Worm (Caenorhabditis elegans): ENCODE results near the gene nhr-7.
A peak's percentile ranks its signal among the peaks of the same experiment; 100 is the strongest.

nhr-7 gene

ce11 chrIV:11298154-11299086 lies 27.3 kb upstream of the nhr-7 start, which contains the start of the genes B0035.15 and dnj-1 (continued):
- TF ChIP-seq lir-3 (tag; optimal IDR thresholded peaks at IDR 0.05; ENCODE audit: poor library complexity) (no peak), tlp-1 (tag; optimal IDR thresholded peaks at IDR 0.05) (no peak), isw-1 (GFP tag; IDR thresholded peaks at IDR 0.05) (no peak), zag-1 (tag; optimal IDR thresholded peaks at IDR 0.05) (no peak), zip-4 (GFP tag; optimal IDR thresholded peaks at IDR 0.05) (no peak), ceh-82 (tag; optimal IDR thresholded peaks at IDR 0.05) (peak in 2 of 3 experiments; percentile 19 to 39), fkh-4 (tag; optimal IDR thresholded peaks at IDR 0.05; ENCODE audit: borderline replicate concordance) (no peak), ztf-11 (tag; optimal IDR thresholded peaks at IDR 0.05) (no peak), hlh-4 (tag; optimal IDR thresholded peaks at IDR 0.05) (no peak), lin-14 (GFP tag; optimal IDR thresholded peaks at IDR 0.05) (peak; percentile 78), mep-1 (tag; optimal IDR thresholded peaks at IDR 0.05) (peak; percentile 37), hpl-2 (GFP tag; optimal IDR thresholded peaks at IDR 0.05) (no peak), vab-15 (tag; optimal IDR thresholded peaks at IDR 0.05) (no peak), ets-5 (GFP tag; IDR thresholded peaks at IDR 0.05) (no peak), pqm-1 (tag; optimal IDR thresholded peaks at IDR 0.05) (no peak), ceh-88 (GFP tag; IDR thresholded peaks at IDR 0.05) (no peak), snpc-4 (tag; optimal IDR thresholded peaks at IDR 0.05) (peak; percentile 23), nhr-84 (tag; optimal IDR thresholded peaks at IDR 0.05) (no peak), mab-9 (GFP tag; IDR thresholded peaks at IDR 0.05) (no peak), xbp-1 (tag; optimal IDR thresholded peaks at IDR 0.05) (peak; percentile 61), ama-1 (optimal IDR thresholded peaks at IDR 0.05) (no peak), nhr-237 (tag; optimal IDR thresholded peaks at IDR 0.05) (no peak), lin-35 (GFP tag; optimal IDR thresholded peaks at IDR 0.05) (peak; percentile 21 to 23), nhr-19 (GFP tag; conservative IDR thresholded peaks at IDR 0.05) (no peak), nhr-12 (tag; optimal IDR thresholded peaks at IDR 0.05) (no peak), elt-2 (tag; optimal IDR thresholded peaks at IDR 0.05) (no peak), sup-37 (GFP tag; optimal IDR thresholded peaks at IDR 0.05) (no peak), tbx-2 (tag; optimal IDR thresholded peaks at IDR 0.05) (peak; percentile 16), C04F5.9 (tag; optimal IDR thresholded peaks at IDR 0.05) (no peak), aha-1 (tag; optimal IDR thresholded peaks at IDR 0.05) (no peak), skn-1 (tag; optimal IDR thresholded peaks at IDR 0.05) (no peak), unc-30 (tag; optimal IDR thresholded peaks at IDR 0.05) (no peak), C16A3.4 (tag; optimal IDR thresholded peaks at IDR 0.05) (peak; percentile 30), aly-2 (tag; optimal IDR thresholded peaks at IDR 0.05) (no peak), fkh-8 (tag; optimal IDR thresholded peaks at IDR 0.05) (no peak), fos-1 (tag; optimal IDR thresholded peaks at IDR 0.05) (no peak), lin-15B (tag; optimal IDR thresholded peaks at IDR 0.05) (peak; percentile 26), snu-23 (GFP tag; optimal IDR thresholded peaks at IDR 0.05) (peak; percentile 30), swsn-7 (tag; optimal IDR thresholded peaks at IDR 0.05) (no peak), sptf-1 (tag; optimal IDR thresholded peaks at IDR 0.05) (no peak), nhr-71 (tag; optimal IDR thresholded peaks at IDR 0.05) (peak; percentile 50), pag-3 (tag; optimal IDR thresholded peaks at IDR 0.05; ENCODE audit: borderline replicate concordance, insufficient read depth) (no peak), ceh-63 (GFP tag; optimal IDR thresholded peaks at IDR 0.05) (no peak), Y116A8C.19 (tag; optimal IDR thresholded peaks at IDR 0.05; ENCODE audit: borderline replicate concordance) (no peak), egl-13 (tag; optimal IDR thresholded peaks at IDR 0.05) (no peak), dpl-1 (GFP tag; optimal IDR thresholded peaks at IDR 0.05) (peak in 1 of 3 experiments; percentile 43), nhr-28 (tag; optimal IDR thresholded peaks at IDR 0.05) (no peak), mdl-1 (tag; optimal IDR thresholded peaks at IDR 0.05) (peak in 1 of 2 experiments; percentile 12), lin-39 (tag; optimal IDR thresholded peaks at IDR 0.05) (no peak), unc-130 (tag; optimal IDR thresholded peaks at IDR 0.05) (peak; percentile 16), efl-3 (GFP tag; optimal IDR thresholded peaks at IDR 0.05) (no peak)
